Worm (Caenorhabditis elegans): ENCODE data around the gene ucr-2.1.

ucr-2.1 gene

ce11 chrX:12068250-12068649 is 50.0 kb downstream of the ucr-2.1 start, which contains the start of gene lgc-24:
Gene lgc-24, plus strand, starts transcription at chrX:12068550.
- no peak for TF ChIP-seq ceh-24 (tag; optimal IDR thresholded peaks at IDR 0.05)
- no peak for TF ChIP-seq Y22D7AL.16 (tag; optimal IDR thresholded peaks at IDR 0.05)
